Fruit fly (Drosophila melanogaster): ENCODE measurements around the gene CG42507.

CG42507 gene

DNA sequence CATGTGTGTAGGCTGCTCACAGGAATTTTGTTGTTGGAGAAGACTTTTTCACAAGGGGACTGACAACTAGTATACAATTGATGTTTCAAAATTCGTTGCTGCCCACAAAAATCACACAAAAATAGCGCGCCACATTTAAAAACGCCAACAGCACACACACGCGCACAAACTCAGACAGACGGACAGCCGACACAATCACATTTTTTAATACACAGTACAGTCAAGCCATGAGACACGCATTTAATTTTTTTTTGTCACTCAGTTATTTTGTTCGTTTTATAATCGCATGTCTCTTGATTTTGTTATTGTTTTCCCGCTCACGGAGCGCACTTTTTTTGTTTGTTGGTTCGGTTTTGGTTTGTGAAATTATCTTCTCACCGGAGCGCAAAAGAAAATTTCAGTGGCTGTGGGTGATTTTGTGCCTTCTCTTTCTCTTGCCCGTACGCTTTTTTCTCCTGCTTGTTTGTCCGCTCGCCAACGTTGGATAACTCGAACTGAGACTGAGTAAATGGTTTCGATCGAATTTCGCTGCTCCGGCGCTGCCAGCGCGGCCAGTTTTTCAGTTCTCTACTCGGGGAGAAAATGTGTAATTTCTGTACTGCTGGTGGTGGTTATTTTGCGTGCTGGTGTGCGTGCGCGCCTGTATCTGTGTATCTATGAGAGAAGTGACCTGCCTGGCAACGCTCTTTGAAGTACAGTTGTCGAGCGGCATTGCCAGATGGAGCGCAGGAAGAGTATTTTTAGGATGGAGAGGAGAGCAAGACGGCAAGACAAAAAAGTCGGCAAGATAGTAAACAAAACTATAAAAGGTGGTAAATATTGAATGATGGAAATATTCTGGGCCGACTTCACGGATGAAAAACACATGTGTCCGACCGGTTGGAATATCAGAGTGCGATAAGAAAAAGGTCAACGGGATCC is at the start of gene CG42507 (continued):
- TF ChIP-seq Myb (GFP tag; optimal IDR thresholded peaks at IDR 0.05) (no peak), pan (optimal IDR thresholded peaks at IDR 0.05) (no peak), pan (GFP tag; optimal IDR thresholded peaks at IDR 0.05 in 1 of 2, IDR thresholded peaks at IDR 0.05 in 1 of 2) (peak in 1 of 2 experiments; percentile 41), otp (GFP tag; IDR thresholded peaks at IDR 0.05) (peak; percentile 52; the same call in 1 of the 3 replicates), seq (GFP tag; IDR thresholded peaks at IDR 0.05) (peak; percentile 51; the same call in 1 of the 2 replicates), disco-r (GFP tag; optimal IDR thresholded peaks at IDR 0.05) (no peak), TFAM (GFP tag; optimal IDR thresholded peaks at IDR 0.05) (peak; percentile 13), bbx (GFP tag; IDR thresholded peaks at IDR 0.05; ENCODE audit: partially characterized antibody) (0 out of 2 replicates have a peak, but pooled peaks have one; percentile 8), wdn (GFP tag; IDR thresholded peaks at IDR 0.05) (peak; percentile 85; the same call in 1 of the 2 replicates), Mrtf (GFP tag; IDR thresholded peaks at IDR 0.05) (no peak), CG14710 (tag; optimal IDR thresholded peaks at IDR 0.05) (peak; percentile 11), ranshi (GFP tag; IDR thresholded peaks at IDR 0.05) (peak; percentile 19; the same call in 1 of the 2 replicates), grn (GFP tag; optimal IDR thresholded peaks at IDR 0.05) (peak; percentile 56), kah (GFP tag; optimal IDR thresholded peaks at IDR 0.05) (peak; percentile 80), PHDP (tag; optimal IDR thresholded peaks at IDR 0.05) (peak; percentile 49), CG8388 (GFP tag; optimal IDR thresholded peaks at IDR 0.05) (no peak), wor (GFP tag; IDR thresholded peaks at IDR 0.05) (no peak), CG2875 (GFP tag; optimal IDR thresholded peaks at IDR 0.05) (peak; percentile 21), HLH4C (GFP tag; IDR thresholded peaks at IDR 0.05; ENCODE audit: partially characterized antibody) (no peak), wek (GFP tag; optimal IDR thresholded peaks at IDR 0.05) (peak; percentile 55), Fer3 (tag; optimal IDR thresholded peaks at IDR 0.05) (peak; percentile 38), CG18764 (GFP tag; optimal IDR thresholded peaks at IDR 0.05) (no peak), ATbp (GFP tag; optimal IDR thresholded peaks at IDR 0.05) (peak; percentile 33), Kr (GFP tag; optimal IDR thresholded peaks at IDR 0.05) (peak; percentile 77), CG6254 (GFP tag; optimal IDR thresholded peaks at IDR 0.05) (peak; percentile 45), CG11695 (GFP tag; IDR thresholded peaks at IDR 0.05) (peak; percentile 53; the same call in 1 of the 3 replicates), oc (tag; optimal IDR thresholded peaks at IDR 0.05) (peak; percentile 15), NFAT (GFP tag; IDR thresholded peaks at IDR 0.05) (peak; percentile 32; the same call in 1 of the 2 replicates), Ets97D (GFP tag; optimal IDR thresholded peaks at IDR 0.05) (no peak), CG4328 (GFP tag; optimal IDR thresholded peaks at IDR 0.05) (peak; percentile 60), CG2116 (GFP tag; optimal IDR thresholded peaks at IDR 0.05) (peak; percentile 31), CG3281 (GFP tag; optimal IDR thresholded peaks at IDR 0.05) (peak; percentile 71), row (GFP tag; IDR thresholded peaks at IDR 0.05) (peak; percentile 47)

DNA sequence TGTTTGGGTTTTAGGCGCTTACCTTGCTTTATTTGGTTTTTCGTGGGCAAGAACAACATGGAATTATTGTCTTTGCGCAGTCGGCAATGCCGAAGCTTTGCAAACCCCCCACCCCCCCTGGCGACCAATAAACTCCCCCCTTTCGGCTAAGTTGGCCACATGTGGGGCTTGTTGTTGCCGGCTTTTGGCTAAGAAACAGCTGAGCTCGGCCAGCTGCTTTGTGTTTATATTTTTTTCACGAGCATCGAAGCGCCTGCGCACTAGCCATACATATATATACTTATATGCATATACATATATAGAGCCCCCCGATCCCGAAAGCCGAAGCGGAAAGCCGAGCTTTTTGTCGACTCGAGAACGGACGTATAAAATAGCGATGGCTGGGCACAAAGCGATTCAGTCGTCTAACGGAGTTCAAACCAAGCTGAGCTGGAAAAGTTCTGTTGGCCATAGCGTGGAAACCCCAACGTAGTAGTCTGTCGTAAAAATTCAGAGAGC is 47.0 kb upstream of the CG42507 start, which contains the start of gene CG17839:
Gene CG17839, plus strand, starts transcription at position 413 of the 498 bp plus-strand sequence.
- TF ChIP-seq CG11695 (GFP tag; IDR thresholded peaks at IDR 0.05) (0 out of 3 replicates have a peak, but pooled peaks have one; percentile 9), PHDP (tag; optimal IDR thresholded peaks at IDR 0.05) (peak; percentile 9), Hmr (GFP tag; optimal IDR thresholded peaks at IDR 0.05) (peak; percentile 68), CG9932 (GFP tag; IDR thresholded peaks at IDR 0.05) (peak; percentile 29; the same call in 1 of the 2 replicates), Jarid2 (GFP tag; optimal IDR thresholded peaks at IDR 0.05) (peak; percentile 76), unc-4 (GFP tag; IDR thresholded peaks at IDR 0.05; ENCODE audit: partially characterized antibody) (0 out of 2 replicates have a peak, but pooled peaks have one; percentile 40), Bgb (GFP tag; IDR thresholded peaks at IDR 0.05; ENCODE audit: partially characterized antibody) (no peak), Rfx (GFP tag; IDR thresholded peaks at IDR 0.05) (peak; percentile 40; the same call in 1 of the 2 replicates), E2f1 (GFP tag; IDR thresholded peaks at IDR 0.05) (0 out of 2 replicates have a peak, but pooled peaks have one; percentile 8), CG3407 (GFP tag; optimal IDR thresholded peaks at IDR 0.05) (no peak), lab (GFP tag; optimal IDR thresholded peaks at IDR 0.05) (peak; percentile 71), CG7987 (GFP tag; optimal IDR thresholded peaks at IDR 0.05) (peak; percentile 38), CG6654 (GFP tag; optimal IDR thresholded peaks at IDR 0.05) (no peak), CG8924 (tag; optimal IDR thresholded peaks at IDR 0.05) (peak; percentile 14), CG16815 (GFP tag; optimal IDR thresholded peaks at IDR 0.05) (no peak), chm (GFP tag; IDR thresholded peaks at IDR 0.05) (0 out of 2 replicates have a peak, but pooled peaks have one; percentile 22), ewg (GFP tag; optimal IDR thresholded peaks at IDR 0.05) (peak; percentile 86)
